Worm (Caenorhabditis elegans) whole organism, young adult: ENCODE data around the gene str-168.

ENCODE experiments used
- B0261.1 ChIP-seq: sonication (generic microtip); optimal IDR thresholded peaks from 2 replicates; lab custom pipeline; 2016; ENCODE audit warnings: mild to moderate bottlenecking, missing genetic modification characterization, moderate library complexity, missing compliant biosample characterization
- B0336.3 ChIP-seq: fragments of 200-800 bp; sonication (Bioruptor generic); IDR thresholded peaks from 2 replicates; pipeline ENCODE4 v1.3.6; 2022; ENCODE audit warnings: missing genetic modification characterization, missing compliant biosample characterization
- C06A6.2 ChIP-seq: fragments of 200-800 bp; sonication (Bioruptor generic); conservative IDR thresholded peaks from 2 replicates; pipeline ENCODE4 v1.3.6; 2022; ENCODE audit warnings: missing genetic modification characterization, missing compliant biosample characterization
- C17E4.6 ChIP-seq: fragments of 200-800 bp; sonication (Bioruptor generic); IDR thresholded peaks from 2 replicates; pipeline ENCODE4 v1.3.6; 2022; ENCODE audit warnings: missing genetic modification reagents, missing genetic modification characterization, missing compliant biosample characterization
- D2030.7 ChIP-seq: fragments of 200-800 bp; sonication (Bioruptor generic); IDR thresholded peaks from 2 replicates; pipeline ENCODE4 v1.3.6; 2022; ENCODE audit warnings: missing genetic modification reagents, missing genetic modification characterization, missing compliant biosample characterization
- F23B12.7 ChIP-seq: sonication (generic microtip); optimal IDR thresholded peaks from 2 replicates; lab custom pipeline; 2017; ENCODE audit warnings: missing genetic modification characterization, mild to moderate bottlenecking, missing compliant biosample characterization, antibody characterized with exemption, moderate library complexity; ENCODE audit not compliant: insufficient read depth
- F33H1.4 ChIP-seq: fragments of 200-800 bp; sonication (Bioruptor generic); IDR thresholded peaks from 2 replicates; pipeline ENCODE4 v1.3.6; 2022; ENCODE audit warnings: missing genetic modification reagents, missing genetic modification characterization, missing compliant biosample characterization
- F39B2.1 ChIP-seq: fragments of 200-800 bp; sonication (Bioruptor generic); IDR thresholded peaks from 2 replicates; pipeline ENCODE4 v1.3.6; 2022; ENCODE audit warnings: missing genetic modification reagents, missing genetic modification characterization, missing compliant biosample characterization
- F57C9.4 ChIP-seq: sonication (generic microtip); optimal IDR thresholded peaks from 2 replicates; lab custom pipeline; 2017; ENCODE audit warnings: mild to moderate bottlenecking, missing genetic modification characterization, missing compliant biosample characterization
- Y79H2A.3 ChIP-seq: fragments of 200-800 bp; sonication (Bioruptor generic); conservative IDR thresholded peaks from 2 replicates; pipeline ENCODE4 v1.3.6; 2022; ENCODE audit warnings: missing genetic modification reagents, missing genetic modification characterization, missing compliant biosample characterization
- attf-6 ChIP-seq: fragments of 200-800 bp; sonication (Bioruptor generic); IDR thresholded peaks from 2 replicates; pipeline ENCODE4 v1.3.6; 2022; ENCODE audit warnings: missing genetic modification reagents, missing genetic modification characterization, missing compliant biosample characterization
- bed-1 ChIP-seq: fragments of 200-800 bp; sonication (Bioruptor generic); IDR thresholded peaks from 2 replicates; pipeline ENCODE4 v1.3.6; 2022; ENCODE audit warnings: missing genetic modification reagents, missing genetic modification characterization, missing compliant biosample characterization
- cebp-2 ChIP-seq: fragments of 200-800 bp; sonication (Bioruptor generic); IDR thresholded peaks from 2 replicates; pipeline ENCODE4 v1.3.6; 2022; ENCODE audit warnings: missing genetic modification characterization, missing compliant biosample characterization
- ceh-100 ChIP-seq: fragments of 200-800 bp; sonication (Bioruptor generic); IDR thresholded peaks from 2 replicates; pipeline ENCODE4 v1.3.6; 2022; ENCODE audit warnings: missing genetic modification reagents, missing genetic modification characterization, missing compliant biosample characterization
- ceh-40 ChIP-seq: fragments of 200-800 bp; sonication (Bioruptor generic); IDR thresholded peaks from 2 replicates; pipeline ENCODE4 v1.3.6; 2022; ENCODE audit warnings: missing genetic modification characterization, missing compliant biosample characterization
- die-1 ChIP-seq: sonication (generic microtip); optimal IDR thresholded peaks from 2 replicates; lab custom pipeline; 2016; ENCODE audit warnings: missing genotype, mild to moderate bottlenecking, missing genetic modification characterization, missing compliant biosample characterization
- efl-1 ChIP-seq: fragments of 150-350 bp; optimal IDR thresholded peaks from 2 replicates; lab custom pipeline; 2014; ENCODE audit warnings: missing biosample characterization, missing genetic modification reagents, missing genetic modification characterization
- egrh-3 ChIP-seq: fragments of 200-800 bp; sonication (Bioruptor generic); IDR thresholded peaks from 2 replicates; pipeline ENCODE4 v1.3.6; 2022; ENCODE audit warnings: missing genetic modification reagents, missing genetic modification characterization, missing compliant biosample characterization
- ekl-4 ChIP-seq: fragments of 200-800 bp; sonication (Bioruptor generic); IDR thresholded peaks from 2 replicates; pipeline ENCODE4 v1.3.6; 2022; ENCODE audit warnings: missing genetic modification reagents, missing genetic modification characterization, missing compliant biosample characterization
- ets-4 ChIP-seq: fragments of 200-800 bp; sonication (Bioruptor generic); optimal IDR thresholded peaks from 2 replicates; lab custom pipeline; 2018; ENCODE audit warnings: mild to moderate bottlenecking, missing genetic modification characterization, missing compliant biosample characterization
- him-1 ChIP-seq: sonication (generic microtip); optimal IDR thresholded peaks from 2 replicates; lab custom pipeline; 2016; ENCODE audit warnings: missing genotype, missing genetic modification reagents, missing genetic modification characterization, missing compliant biosample characterization
- hmg-1.2 ChIP-seq: fragments of 200-800 bp; sonication (Bioruptor generic); IDR thresholded peaks from 2 replicates; pipeline ENCODE4 v1.3.6; 2022; ENCODE audit warnings: missing genetic modification reagents, missing genetic modification characterization, missing compliant biosample characterization
- let-526 ChIP-seq: fragments of 200-800 bp; sonication (Bioruptor generic); IDR thresholded peaks from 2 replicates; pipeline ENCODE4 v1.3.6; 2022; ENCODE audit warnings: missing genetic modification reagents, missing genetic modification characterization, missing compliant biosample characterization
- lin-54 ChIP-seq: fragments of 200-800 bp; sonication (Bioruptor generic); optimal IDR thresholded peaks from 2 replicates; lab custom pipeline; 2018; ENCODE audit warnings: mild to moderate bottlenecking, missing genetic modification characterization, missing compliant biosample characterization
- lsl-1 ChIP-seq: fragments of 200-800 bp; sonication (Bioruptor generic); optimal IDR thresholded peaks from 2 replicates; lab custom pipeline; 2018; ENCODE audit warnings: mild to moderate bottlenecking, missing genetic modification characterization, moderate library complexity, missing compliant biosample characterization
- madf-10 ChIP-seq: sonication (generic microtip); optimal IDR thresholded peaks from 2 replicates; lab custom pipeline; 2016; ENCODE audit warnings: mild to moderate bottlenecking, missing genetic modification characterization, missing compliant biosample characterization
- madf-3 ChIP-seq: fragments of 200-800 bp; sonication (Bioruptor generic); IDR thresholded peaks from 2 replicates; pipeline ENCODE4 v1.3.6; 2022; ENCODE audit warnings: missing genetic modification reagents, missing genetic modification characterization, missing compliant biosample characterization
- mcd-1 ChIP-seq: fragments of 200-800 bp; sonication (Bioruptor generic); IDR thresholded peaks from 2 replicates; pipeline ENCODE4 v1.3.6; 2022; ENCODE audit warnings: missing genetic modification reagents, missing genetic modification characterization, missing compliant biosample characterization
- nfya-2 ChIP-seq: fragments of 200-800 bp; sonication (Bioruptor generic); IDR thresholded peaks from 2 replicates; pipeline ENCODE4 v1.3.6; 2022; ENCODE audit warnings: missing genetic modification reagents, missing genetic modification characterization, missing compliant biosample characterization
- nhr-90 ChIP-seq: sonication (generic microtip); optimal IDR thresholded peaks from 2 replicates; lab custom pipeline; 2016; ENCODE audit warnings: missing genotype, mild to moderate bottlenecking, missing genetic modification characterization, missing compliant biosample characterization
- pha-4 ChIP-seq: fragments of 150-350 bp; sonication (generic microtip); optimal IDR thresholded peaks from 2 replicates; lab custom pipeline; 2014; ENCODE audit warnings: missing biosample characterization, missing genetic modification reagents, missing genetic modification characterization
- rec-8 ChIP-seq, 2 experiments: sonication (generic microtip); optimal IDR thresholded peaks; 2 replicates each; lab custom pipeline; 2016; ENCODE audit warnings: mild to moderate bottlenecking in 2 of 2, missing genetic modification characterization in 2 of 2, missing genetic modification reagents in 2 of 2, missing genotype in 2 of 2, missing biosample characterization in 1 of 2, missing compliant biosample characterization in 1 of 2, moderate library complexity in 1 of 2
- repo-1 ChIP-seq: sonication (generic microtip); optimal IDR thresholded peaks from 2 replicates; lab custom pipeline; 2017; ENCODE audit warnings: mild to moderate bottlenecking, missing genetic modification characterization, missing compliant biosample characterization
- snpc-1.3 ChIP-seq: sonication (generic microtip); optimal IDR thresholded peaks from 2 replicates; lab custom pipeline; 2017; ENCODE audit warnings: missing genetic modification characterization, mild to moderate bottlenecking, missing compliant biosample characterization, antibody characterized with exemption, moderate library complexity, missing genotype, missing genetic modification reagents; ENCODE audit not compliant: insufficient read depth
- snpc-3.4 ChIP-seq: sonication (generic microtip); optimal IDR thresholded peaks from 2 replicates; lab custom pipeline; 2017; ENCODE audit warnings: missing genetic modification characterization, mild to moderate bottlenecking, missing compliant biosample characterization, antibody characterized with exemption, moderate library complexity, missing genotype, missing genetic modification reagents
- somi-1 ChIP-seq: fragments of 200-800 bp; sonication (Bioruptor generic); optimal IDR thresholded peaks from 2 replicates; lab custom pipeline; 2018; ENCODE audit warnings: mild to moderate bottlenecking, missing genetic modification characterization, missing compliant biosample characterization
- tlf-1 ChIP-seq: fragments of 200-800 bp; sonication (Bioruptor generic); optimal IDR thresholded peaks from 2 replicates; lab custom pipeline; 2018; ENCODE audit warnings: mild to moderate bottlenecking, missing genetic modification characterization, missing compliant biosample characterization
- ztf-6 ChIP-seq: fragments of 200-800 bp; sonication (Bioruptor generic); IDR thresholded peaks from 2 replicates; pipeline ENCODE4 v1.3.6; 2022; ENCODE audit warnings: missing genetic modification reagents, missing genetic modification characterization, missing compliant biosample characterization

str-168 gene

ce11 chrIV:4953887-4954286, 15.1 kb downstream of the str-168 start, which contains the start of gene str-163:
Gene str-163 (plus strand): TSS chrIV:4954187.
- no peak for TF ChIP-seq ekl-4
- TF ChIP-seq bed-1 (GFP tag; lab: Robert Waterston, UW): no peak
- TF ChIP-seq nfya-2: no peak
- no peak for TF ChIP-seq ets-4 (GFP tag; lab: Kevin White, UChicago)
- no peak for TF ChIP-seq D2030.7 (GFP tag; lab: Robert Waterston, UW)
- TF ChIP-seq C17E4.6 (GFP tag; lab: Robert Waterston, UW): no peak
- TF ChIP-seq ceh-100: no peak
- TF ChIP-seq pha-4 (tag; lab: Kevin White, UChicago): no peak

- TF ChIP-seq let-526 (GFP tag; lab: Robert Waterston, UW): no peak
- no peak for TF ChIP-seq hmg-1.2 (GFP tag; lab: Robert Waterston, UW)
- TF ChIP-seq ekl-4: no peak
- no peak for TF ChIP-seq egrh-3
- TF ChIP-seq lin-54: no peak
- TF ChIP-seq lsl-1: no peak
- no peak for TF ChIP-seq madf-3 (GFP tag; lab: Robert Waterston, UW)
- no peak for TF ChIP-seq nhr-90 (tag; lab: Kevin White, UChicago)
- TF ChIP-seq B0336.3: no peak
- no peak for TF ChIP-seq rec-8 (tag; optimal IDR thresholded peaks at IDR 0.05; lab: Kevin White, UChicago)
- TF ChIP-seq ztf-6 (GFP tag; lab: Robert Waterston, UW): no peak
- no peak for TF ChIP-seq C06A6.2
- TF ChIP-seq repo-1 (tag; lab: Kevin White, UChicago): no peak
- TF ChIP-seq B0261.1 (tag; lab: Kevin White, UChicago): no peak
- no peak for TF ChIP-seq die-1 (tag; lab: Kevin White, UChicago)
- no peak for TF ChIP-seq him-1 (tag; lab: Kevin White, UChicago)
These were observed 21.9 kb downstream of the str-168 start, which contains the start of gene str-164 for ce11 chrIV:4960623-4961022. Gene str-164 (plus strand): TSS chrIV:4960735.

- no peak for TF ChIP-seq F23B12.7 (tag; lab: Kevin White, UChicago)
- no peak for TF ChIP-seq Y79H2A.3
- no peak for TF ChIP-seq rec-8 (tag; optimal IDR thresholded peaks at IDR 0.05; lab: Kevin White, UChicago)
- TF ChIP-seq tlf-1: no peak
- TF ChIP-seq F33H1.4 (GFP tag; lab: Robert Waterston, UW): no peak
- TF ChIP-seq somi-1 (GFP tag; lab: Kevin White, UChicago): no peak
- TF ChIP-seq B0336.3: no peak
- TF ChIP-seq ztf-6 (GFP tag; lab: Robert Waterston, UW): no peak
- TF ChIP-seq madf-10 (tag; lab: Kevin White, UChicago): no peak
- TF ChIP-seq F39B2.1 (GFP tag; lab: Robert Waterston, UW): no peak
- TF ChIP-seq B0261.1 (tag; lab: Kevin White, UChicago): no peak
These were observed 25.1 kb downstream of the str-168 start, which contains the start of gene txt-3 for ce11 chrIV:4963834-4964233. Gene txt-3 (plus strand): TSS chrIV:4963958.

ce11 chrIV:4969419-4969818, 30.7 kb downstream of the str-168 start, which contains the start of gene Y9C9A.13:
Gene Y9C9A.13 (minus strand): TSS chrIV:4969519.
- TF ChIP-seq somi-1 (GFP tag; lab: Kevin White, UChicago) (no peak), efl-1 (GFP tag; lab: Kevin White, UChicago) (no peak), snpc-1.3 (no peak), madf-3 (GFP tag; lab: Robert Waterston, UW) (no peak), Y79H2A.3 (no peak), F57C9.4 (no peak), ceh-40 (no peak), mcd-1 (GFP tag; lab: Robert Waterston, UW) (no peak), cebp-2 (GFP tag; lab: Robert Waterston, UW) (no peak), rec-8 (tag; optimal IDR thresholded peaks at IDR 0.05; lab: Kevin White, UChicago) (no peak), attf-6 (GFP tag; lab: Robert Waterston, UW) (no peak), snpc-3.4 (tag; lab: Kevin White, UChicago) (no peak), let-526 (GFP tag; lab: Robert Waterston, UW) (no peak)
